Fruit fly (Drosophila melanogaster): ENCODE measurements around the gene CG14785.

The CG14785 gene

DNA sequence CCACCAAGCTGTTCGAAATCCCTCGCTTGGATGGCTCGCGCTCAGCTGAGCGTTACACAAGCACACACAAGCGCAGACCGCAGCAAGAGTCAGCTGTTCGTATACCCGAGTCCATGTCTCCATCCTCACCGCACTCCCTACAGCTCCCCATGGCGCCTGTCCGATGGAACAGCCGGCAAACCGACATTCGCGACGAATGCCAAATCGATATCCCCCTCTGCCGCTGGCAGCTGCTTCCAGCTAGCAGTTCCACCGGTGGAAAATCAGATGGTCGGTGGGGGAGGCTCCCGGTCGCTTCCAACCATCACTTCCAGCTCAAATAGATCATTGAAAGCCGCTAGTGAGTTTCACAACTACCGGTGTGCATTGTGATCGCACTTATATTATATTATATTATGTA lies 46.5 kb downstream of the CG14785 start:
- TF ChIP-seq CG12659 (GFP tag; optimal IDR thresholded peaks at IDR 0.05), result no peak
- no peak for TF ChIP-seq dmrt99B (tag; optimal IDR thresholded peaks at IDR 0.05)
- TF ChIP-seq crol (GFP tag; IDR thresholded peaks at IDR 0.05), result 0 out of 2 replicates have a peak, but pooled peaks have one; percentile 35
- TF ChIP-seq CG17568 (GFP tag; optimal IDR thresholded peaks at IDR 0.05), result no peak
- TF ChIP-seq Dek (tag; optimal IDR thresholded peaks at IDR 0.05), result no peak
- TF ChIP-seq pan (optimal IDR thresholded peaks at IDR 0.05), result no peak
- TF ChIP-seq pan (GFP tag; optimal IDR thresholded peaks at IDR 0.05 in 1 of 2, IDR thresholded peaks at IDR 0.05 in 1 of 2), result no peak
- TF ChIP-seq dysf (GFP tag; IDR thresholded peaks at IDR 0.05), result no peak
- TF ChIP-seq abd-A (tag; optimal IDR thresholded peaks at IDR 0.05), result no peak
- TF ChIP-seq CG18619 (GFP tag; optimal IDR thresholded peaks at IDR 0.05), result no peak
- no peak for TF ChIP-seq yki (optimal IDR thresholded peaks at IDR 0.05)
- TF ChIP-seq dmrt11E (tag; optimal IDR thresholded peaks at IDR 0.05), result no peak
- no peak for TF ChIP-seq schlank (tag; optimal IDR thresholded peaks at IDR 0.05)
- peak; percentile 80 for TF ChIP-seq Deaf1 (tag; optimal IDR thresholded peaks at IDR 0.05)
- TF ChIP-seq crp (GFP tag; optimal IDR thresholded peaks at IDR 0.05), result peak in 1 of 2 experiments; percentile 33
- TF ChIP-seq eyg (GFP tag; optimal IDR thresholded peaks at IDR 0.05), result no peak
- TF ChIP-seq tap (tag; optimal IDR thresholded peaks at IDR 0.05), result no peak
- TF ChIP-seq ewg (GFP tag; optimal IDR thresholded peaks at IDR 0.05), result peak; percentile 1
- TF ChIP-seq CG2889 (GFP tag; IDR thresholded peaks at IDR 0.05), result no peak
- no peak for TF ChIP-seq ssp (GFP tag; IDR thresholded peaks at IDR 0.05)
- no peak for TF ChIP-seq Sox100B (GFP tag; optimal IDR thresholded peaks at IDR 0.05)
- TF ChIP-seq zen2 (GFP tag; IDR thresholded peaks at IDR 0.05; ENCODE audit: partially characterized antibody), result no peak
- no peak for TF ChIP-seq CG3847 (GFP tag; IDR thresholded peaks at IDR 0.05)
- no peak for TF ChIP-seq CG6254 (GFP tag; optimal IDR thresholded peaks at IDR 0.05)
- no peak for TF ChIP-seq HmgZ (tag; optimal IDR thresholded peaks at IDR 0.05)
- peak; percentile 16; the same call in 1 of the 2 replicates for TF ChIP-seq MBD-R2 (GFP tag; IDR thresholded peaks at IDR 0.05)
- TF ChIP-seq scrt (GFP tag; optimal IDR thresholded peaks at IDR 0.05), result no peak
- TF ChIP-seq onecut (GFP tag; IDR thresholded peaks at IDR 0.05), result peak; percentile 88
- TF ChIP-seq Hey (tag; optimal IDR thresholded peaks at IDR 0.05), result no peak
- no peak for TF ChIP-seq CG2120 (GFP tag; optimal IDR thresholded peaks at IDR 0.05)
- TF ChIP-seq slou (GFP tag; optimal IDR thresholded peaks at IDR 0.05), result no peak
- TF ChIP-seq CG18764 (GFP tag; optimal IDR thresholded peaks at IDR 0.05), result no peak

dm6 chrX:1408964-1409363 lies 47.9 kb downstream of the CG14785 start, which contains the start of gene futsch:
TSS of gene futsch (plus strand) at chrX:1409069.
- no peak for TF ChIP-seq CG16779 (GFP tag; IDR thresholded peaks at IDR 0.05)
- peak; percentile 5 for TF ChIP-seq CG1832 (GFP tag; optimal IDR thresholded peaks at IDR 0.05)
- TF ChIP-seq sens (GFP tag), result peak; percentile 0
- no peak for TF ChIP-seq slp2 (GFP tag; optimal IDR thresholded peaks at IDR 0.05)
- no peak for TF ChIP-seq CrebB (tag; optimal IDR thresholded peaks at IDR 0.05)
- TF ChIP-seq MBD-R2 (GFP tag; IDR thresholded peaks at IDR 0.05), result peak; percentile 17; the same call in 1 of the 2 replicates
- TF ChIP-seq Deaf1 (tag; optimal IDR thresholded peaks at IDR 0.05), result peak; percentile 97
- TF ChIP-seq ewg (GFP tag; optimal IDR thresholded peaks at IDR 0.05), result peak; percentile 82
- TF ChIP-seq scrt (GFP tag; optimal IDR thresholded peaks at IDR 0.05), result peak; percentile 9
- no peak for TF ChIP-seq CG10274 (GFP tag; optimal IDR thresholded peaks at IDR 0.05)
- peak; percentile 27; the same call in 1 of the 2 replicates for TF ChIP-seq crol (GFP tag; IDR thresholded peaks at IDR 0.05)
- peak; percentile 43 for TF ChIP-seq Med (GFP tag)
- 0 out of 4 replicates have a peak, but pooled peaks have one; percentile 9 for TF ChIP-seq chinmo (GFP tag; IDR thresholded peaks at IDR 0.05; ENCODE audit: partially characterized antibody)
- peak; percentile 6; the same call in 1 of the 2 replicates for TF ChIP-seq onecut (GFP tag; IDR thresholded peaks at IDR 0.05)
- TF ChIP-seq CG10147 (GFP tag; optimal IDR thresholded peaks at IDR 0.05), result no peak
- TF ChIP-seq CG7928 (GFP tag; optimal IDR thresholded peaks at IDR 0.05), result no peak
- TF ChIP-seq cg (GFP tag; optimal IDR thresholded peaks at IDR 0.05), result peak; percentile 5
- peak; percentile 11 for TF ChIP-seq CG10543 (GFP tag; optimal IDR thresholded peaks at IDR 0.05)
- TF ChIP-seq crp (GFP tag; optimal IDR thresholded peaks at IDR 0.05), result peak in 1 of 2 experiments; percentile 71
- TF ChIP-seq Adf1 (GFP tag; IDR thresholded peaks at IDR 0.05), result peak; percentile 13; the same call in 1 of the 2 replicates
- peak; percentile 51 for TF ChIP-seq p53 (GFP tag; optimal IDR thresholded peaks at IDR 0.05)

Measured in whole organism, embryonic.